Worm (Caenorhabditis elegans): ENCODE measurements around the gene B0432.14.

B0432.14 gene

DNA sequence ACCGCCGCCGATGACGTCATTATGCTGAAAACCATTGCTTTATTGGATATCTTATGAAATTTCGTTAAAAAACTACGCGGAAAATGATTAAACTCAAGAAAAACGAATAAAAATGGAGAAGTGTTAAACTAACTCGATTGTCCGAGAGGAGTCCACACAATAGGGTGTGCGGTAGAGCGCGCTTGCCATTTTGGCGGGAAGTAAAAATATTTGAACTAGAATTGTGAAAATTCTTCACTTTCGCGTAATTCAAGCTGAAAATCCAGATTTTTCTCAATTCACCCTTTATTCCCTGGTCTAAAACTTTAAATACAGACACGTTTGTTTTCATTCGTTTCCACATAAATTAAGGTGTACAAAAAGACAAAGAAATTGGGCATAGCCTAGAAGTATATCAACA lies 47.6 kb upstream of the B0432.14 start, which contains the start of gene F48A11.4 (continued):
- TF ChIP-seq lsy-27 (tag; optimal IDR thresholded peaks at IDR 0.05; ENCODE audit: borderline replicate concordance, insufficient read depth) (no peak), lir-1 (GFP tag; conservative IDR thresholded peaks at IDR 0.05) (peak; percentile 63; the same call in 1 of the 2 replicates), Y53G8AR.9 (GFP tag; conservative IDR thresholded peaks at IDR 0.05) (peak; percentile 95), somi-1 (GFP tag; optimal IDR thresholded peaks at IDR 0.05) (peak; percentile 24), T26A5.8 (tag; optimal IDR thresholded peaks at IDR 0.05) (no peak), madf-3 (GFP tag; IDR thresholded peaks at IDR 0.05) (peak; percentile 87), B0336.3 (GFP tag; IDR thresholded peaks at IDR 0.05) (peak; percentile 89), tbp1 (GFP tag; optimal IDR thresholded peaks at IDR 0.05) (peak; percentile 67), F23B12.7 (tag; optimal IDR thresholded peaks at IDR 0.05; ENCODE audit: insufficient read depth) (peak; percentile 93), mel-28 (tag; optimal IDR thresholded peaks at IDR 0.05; ENCODE audit: borderline replicate concordance) (no peak), B0261.1 (tag; optimal IDR thresholded peaks at IDR 0.05) (no peak), nhr-80 (tag; optimal IDR thresholded peaks at IDR 0.05) (peak; percentile 10), bed-2 (GFP tag; IDR thresholded peaks at IDR 0.05) (0 out of 2 replicates have a peak, but pooled peaks have one; percentile 46), nhr-120 (GFP tag; IDR thresholded peaks at IDR 0.05) (no peak), snpc-4 (GFP tag; optimal IDR thresholded peaks at IDR 0.05) (no peak), snpc-4 (tag; optimal IDR thresholded peaks at IDR 0.05) (peak in 2 of 4 experiments; percentile 40 to 67), F39B2.1 (GFP tag; IDR thresholded peaks at IDR 0.05) (no peak), Y95B8A.8 (GFP tag; IDR thresholded peaks at IDR 0.05) (peak; percentile 89), attf-6 (GFP tag; IDR thresholded peaks at IDR 0.05) (0 out of 2 replicates have a peak, but pooled peaks have one; percentile 63), Y56A3A.18 (GFP tag; IDR thresholded peaks at IDR 0.05) (peak; percentile 74; the same call in 1 of the 2 replicates), pbrm-1 (GFP tag; IDR thresholded peaks at IDR 0.05) (peak; percentile 90), egl-18 (GFP tag; IDR thresholded peaks at IDR 0.05) (0 out of 2 replicates have a peak, but pooled peaks have one; percentile 19), hlh-12 (tag; optimal IDR thresholded peaks at IDR 0.05) (no peak), K11D2.4 (GFP tag; IDR thresholded peaks at IDR 0.05) (peak; percentile 86), madf-10 (tag; optimal IDR thresholded peaks at IDR 0.05) (peak; percentile 63), ets-4 (GFP tag; optimal IDR thresholded peaks at IDR 0.05) (no peak), F37B4.10 (GFP tag; IDR thresholded peaks at IDR 0.05) (no peak), rpc-1 (optimal IDR thresholded peaks at IDR 0.05) (no peak), rpc-1 (tag; optimal IDR thresholded peaks at IDR 0.05) (no peak), ztf-3 (GFP tag; optimal IDR thresholded peaks at IDR 0.05) (no peak), sptf-2 (GFP tag; optimal IDR thresholded peaks at IDR 0.05) (no peak), tlf-1 (GFP tag; optimal IDR thresholded peaks at IDR 0.05) (peak; percentile 85), F49E8.2 (tag; optimal IDR thresholded peaks at IDR 0.05; ENCODE audit: insufficient read depth) (peak; percentile 56), ceh-40 (GFP tag; IDR thresholded peaks at IDR 0.05) (peak; percentile 84; the same call in 1 of the 2 replicates)

DNA sequence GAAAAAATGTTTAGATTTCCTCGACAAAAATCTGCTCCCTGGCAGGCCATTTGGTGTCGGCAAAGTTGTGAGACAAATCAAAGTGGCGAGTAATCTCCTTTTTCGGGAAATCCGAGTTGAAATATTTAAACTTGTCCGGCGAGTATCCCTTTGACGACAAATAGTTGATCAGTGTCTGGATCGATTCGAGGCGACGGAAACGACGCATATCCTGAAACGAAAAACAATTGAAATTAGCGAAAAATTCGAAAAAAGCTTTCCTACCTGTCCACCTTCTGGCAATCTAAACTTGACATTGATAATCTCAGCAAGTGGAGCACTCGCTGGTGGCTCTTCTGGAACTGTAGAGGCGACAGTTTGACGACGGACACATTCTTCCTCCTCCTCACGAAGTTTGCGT lies 46.8 kb upstream of the B0432.14 start:
- TF ChIP-seq tbp1 (GFP tag; optimal IDR thresholded peaks at IDR 0.05) (no peak), mxl-1 (tag; optimal IDR thresholded peaks at IDR 0.05) (no peak), xnd-1 (tag; optimal IDR thresholded peaks at IDR 0.05) (no peak), ceh-100 (GFP tag; IDR thresholded peaks at IDR 0.05) (no peak), unc-62 (GFP tag; optimal IDR thresholded peaks at IDR 0.05) (no peak), hlh-26 (GFP tag; conservative IDR thresholded peaks at IDR 0.05) (no peak)

All from whole organism, young adult.